Worm (Caenorhabditis elegans): Measurements from ENCODE around the gene tag-131.

Gene tag-131

DNA sequence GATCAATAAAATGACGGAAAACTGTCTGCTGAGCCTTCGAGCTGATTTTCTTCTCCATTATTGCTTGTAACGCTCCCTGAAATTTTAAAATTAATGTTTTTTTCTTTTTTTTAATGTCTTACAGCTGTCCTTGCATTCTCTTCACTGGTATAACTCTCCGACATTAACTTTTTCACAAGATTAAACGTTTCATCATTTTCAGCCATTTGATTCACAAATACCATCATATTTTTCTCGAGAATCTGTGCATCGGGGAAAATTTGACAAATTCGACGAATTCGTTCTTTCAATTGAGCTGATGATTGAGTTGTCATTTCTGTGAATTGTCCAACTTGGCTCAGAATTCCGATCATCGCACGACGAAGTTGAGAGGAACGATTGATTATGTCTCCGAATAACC is 8.2 kb upstream of the tag-131 start:
- TF ChIP-seq lin-15B (tag; optimal IDR thresholded peaks at IDR 0.05): no peak
- TF ChIP-seq ztf-11 (tag; optimal IDR thresholded peaks at IDR 0.05): no peak

DNA sequence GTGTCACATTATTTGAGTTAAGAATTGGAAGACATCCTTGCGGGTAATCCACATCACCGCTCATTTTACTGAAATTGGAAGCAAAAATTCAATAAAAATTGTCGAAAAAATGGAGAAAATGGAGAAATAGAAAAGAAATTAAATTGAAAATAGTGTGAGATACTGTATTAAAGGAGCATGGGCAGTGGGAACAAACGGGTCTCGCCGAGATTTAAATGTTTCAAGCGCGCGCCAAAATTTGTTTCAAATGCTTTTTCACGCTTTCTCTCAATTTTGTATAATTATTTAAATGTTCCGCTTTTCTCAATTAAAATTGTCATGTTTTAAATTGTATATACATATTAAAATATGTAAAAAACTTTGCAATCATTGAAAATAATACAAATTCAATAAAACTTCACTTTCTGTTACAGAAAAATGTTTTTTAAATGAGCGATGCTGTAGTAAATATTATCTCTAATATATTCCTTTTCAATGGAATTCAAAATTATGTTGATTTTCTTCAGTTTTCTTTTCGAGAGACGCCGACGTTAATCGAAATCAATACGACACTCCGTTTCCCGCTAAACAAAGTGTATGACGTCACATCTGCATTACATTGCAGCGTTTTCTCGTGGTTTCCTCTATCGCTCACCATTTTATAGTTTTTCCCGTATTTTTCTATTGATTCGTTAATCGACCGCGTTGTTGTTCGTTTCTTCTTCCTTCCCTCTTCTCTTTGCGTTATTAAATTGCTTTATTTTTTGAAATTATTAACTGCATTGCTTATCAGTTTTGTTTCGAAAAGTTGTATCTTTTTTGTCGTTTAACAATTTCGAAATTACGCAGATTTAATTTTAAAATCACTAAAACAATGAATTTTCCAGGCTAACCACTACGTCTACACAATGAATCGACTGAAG is 4.2 kb upstream of the tag-131 start, which contains the start of the genes evl-14 and dcn-1:
Gene evl-14, minus strand, starts transcription at position 68 of the 902 bp plus-strand sequence.
Gene dcn-1, plus strand, starts transcription at position 852 of the 902 bp plus-strand sequence.
- no peak for TF ChIP-seq R02D3.7 (tag; optimal IDR thresholded peaks at IDR 0.05)
- no peak for TF ChIP-seq nhr-28 (tag; optimal IDR thresholded peaks at IDR 0.05)
- TF ChIP-seq mml-1 (tag; optimal IDR thresholded peaks at IDR 0.05): no peak
- peak; percentile 80 for TF ChIP-seq egl-5 (tag; optimal IDR thresholded peaks at IDR 0.05)
- TF ChIP-seq aly-2 (tag; optimal IDR thresholded peaks at IDR 0.05): no peak
- TF ChIP-seq eor-1 (tag; optimal IDR thresholded peaks at IDR 0.05): no peak
- no peak for TF ChIP-seq ceh-82 (tag; optimal IDR thresholded peaks at IDR 0.05)
- peak; percentile 63 for TF ChIP-seq lin-15B (tag; optimal IDR thresholded peaks at IDR 0.05)
- TF ChIP-seq lsy-12 (tag; optimal IDR thresholded peaks at IDR 0.05): no peak
- no peak for TF ChIP-seq zag-1 (tag; optimal IDR thresholded peaks at IDR 0.05)
- TF ChIP-seq nhr-43 (tag; optimal IDR thresholded peaks at IDR 0.05; ENCODE audit: poor library complexity, severe bottlenecking): no peak
- TF ChIP-seq nhr-23 (tag; optimal IDR thresholded peaks at IDR 0.05): peak; percentile 74
- peak; percentile 92 for TF ChIP-seq pha-4 (tag; optimal IDR thresholded peaks at IDR 0.05)
- TF ChIP-seq nfya-1 (tag; optimal IDR thresholded peaks at IDR 0.05; ENCODE audit: insufficient read depth): peak; percentile 88
- no peak for TF ChIP-seq tbx-2 (tag; optimal IDR thresholded peaks at IDR 0.05)
- TF ChIP-seq elt-2 (tag; optimal IDR thresholded peaks at IDR 0.05): peak; percentile 65
- peak; percentile 57 for TF ChIP-seq lin-39 (tag; optimal IDR thresholded peaks at IDR 0.05)
- TF ChIP-seq sea-2 (GFP tag; optimal IDR thresholded peaks at IDR 0.05): no peak
- peak; percentile 77 for TF ChIP-seq hmg-11 (tag; optimal IDR thresholded peaks at IDR 0.05)
- no peak for TF ChIP-seq nhr-12 (tag; optimal IDR thresholded peaks at IDR 0.05)
- peak; percentile 74 for TF ChIP-seq jun-1 (tag; optimal IDR thresholded peaks at IDR 0.05)
- no peak for TF ChIP-seq nhr-67 (tag; optimal IDR thresholded peaks at IDR 0.05)
- TF ChIP-seq ZK546.5 (tag; optimal IDR thresholded peaks at IDR 0.05): no peak
- TF ChIP-seq fkh-10 (GFP tag; optimal IDR thresholded peaks at IDR 0.05): no peak
- no peak for TF ChIP-seq snpc-4 (tag; optimal IDR thresholded peaks at IDR 0.05)
- no peak for TF ChIP-seq nhr-237 (tag; optimal IDR thresholded peaks at IDR 0.05)
- TF ChIP-seq daf-12 (tag; optimal IDR thresholded peaks at IDR 0.05): no peak
- peak; percentile 37 for TF ChIP-seq pqm-1 (tag; optimal IDR thresholded peaks at IDR 0.05)
- no peak for TF ChIP-seq egl-27 (tag; optimal IDR thresholded peaks at IDR 0.05)
- TF ChIP-seq nhr-11 (tag; optimal IDR thresholded peaks at IDR 0.05): no peak
- no peak for TF ChIP-seq ztf-4 (tag; optimal IDR thresholded peaks at IDR 0.05)
- no peak for TF ChIP-seq elt-1 (tag; optimal IDR thresholded peaks at IDR 0.05)
- no peak for TF ChIP-seq fos-1 (tag; optimal IDR thresholded peaks at IDR 0.05)
- TF ChIP-seq nhr-76 (tag; optimal IDR thresholded peaks at IDR 0.05): no peak
- TF ChIP-seq unc-39 (tag; optimal IDR thresholded peaks at IDR 0.05): no peak
- no peak for TF ChIP-seq mdl-1 (tag; optimal IDR thresholded peaks at IDR 0.05)
- TF ChIP-seq nhr-77 (tag; optimal IDR thresholded peaks at IDR 0.05): no peak
- TF ChIP-seq ceh-28 (tag; optimal IDR thresholded peaks at IDR 0.05): peak; percentile 63
- TF ChIP-seq nhr-25 (tag; optimal IDR thresholded peaks at IDR 0.05): peak; percentile 88
- no peak for TF ChIP-seq ztf-11 (tag; optimal IDR thresholded peaks at IDR 0.05)
- TF ChIP-seq elt-3 (tag; optimal IDR thresholded peaks at IDR 0.05): no peak
- no peak for TF ChIP-seq ceh-16 (tag; optimal IDR thresholded peaks at IDR 0.05)
- no peak for TF ChIP-seq ceh-9 (tag; optimal IDR thresholded peaks at IDR 0.05)
- no peak for TF ChIP-seq unc-62 (GFP tag; optimal IDR thresholded peaks at IDR 0.05)
- no peak for TF ChIP-seq ama-1 (optimal IDR thresholded peaks at IDR 0.05)
- TF ChIP-seq fkh-2 (tag; optimal IDR thresholded peaks at IDR 0.05): no peak
- TF ChIP-seq skn-1 (tag; optimal IDR thresholded peaks at IDR 0.05): peak; percentile 5

All from whole organism, L3 larva.